Fruit fly (Drosophila melanogaster) whole organism, prepupa: Measurements from ENCODE around the gene niki.

ENCODE experiments used
- Blimp-1 ChIP-seq: fragments of 200-800 bp; sonication (Bioruptor generic); optimal IDR thresholded peaks from 3 replicates; lab custom pipeline; 2017; ENCODE audit warnings: missing biosample characterization, missing genetic modification characterization, mild to moderate bottlenecking, moderate library complexity, missing genetic modification reagents
- CG11294 ChIP-seq: fragments of 200-800 bp; sonication (Bioruptor generic); IDR thresholded peaks from 2 replicates; pipeline ENCODE4 v1.3.6; 2022; ENCODE audit warnings: missing biosample characterization, missing genetic modification characterization
- CG11762 ChIP-seq: fragments of 200-800 bp; sonication (Bioruptor generic); optimal IDR thresholded peaks from 3 replicates; lab custom pipeline; 2016; ENCODE audit warnings: missing biosample characterization, missing genetic modification characterization; ENCODE audit not compliant: insufficient read depth
- CG15336 ChIP-seq: fragments of 200-800 bp; sonication (Bioruptor generic); IDR thresholded peaks from 2 replicates; pipeline ENCODE4 v1.3.6; 2022; ENCODE audit warnings: missing biosample characterization, missing genetic modification characterization
- CG1621 ChIP-seq: fragments of 200-800 bp; sonication (Bioruptor generic); optimal IDR thresholded peaks from 3 replicates; lab custom pipeline; 2018; ENCODE audit warnings: missing biosample characterization, mild to moderate bottlenecking, missing genetic modification characterization
- CG31627 ChIP-seq: fragments of 200-800 bp; sonication (Bioruptor generic); optimal IDR thresholded peaks from 3 replicates; lab custom pipeline; 2016; ENCODE audit warnings: missing biosample characterization, missing genetic modification characterization
- CG32006 ChIP-seq: fragments of 200-800 bp; sonication (Bioruptor generic); optimal IDR thresholded peaks from 3 replicates; lab custom pipeline; 2017; ENCODE audit warnings: missing biosample characterization, mild to moderate bottlenecking, missing genetic modification characterization
- CG3919 ChIP-seq: fragments of 200-800 bp; sonication (Bioruptor generic); optimal IDR thresholded peaks from 3 replicates; lab custom pipeline; 2016; ENCODE audit warnings: missing biosample characterization, missing genetic modification characterization
- CG4318 ChIP-seq: fragments of 200-800 bp; sonication (Bioruptor generic); optimal IDR thresholded peaks from 3 replicates; lab custom pipeline; 2017; ENCODE audit warnings: missing biosample characterization, mild to moderate bottlenecking, missing genetic modification characterization
- CG6163 ChIP-seq: fragments of 200-800 bp; sonication (Bioruptor generic); IDR thresholded peaks from 3 replicates; pipeline ENCODE4 v1.3.6; 2022; ENCODE audit warnings: missing biosample characterization, missing genetic modification characterization
- CG6276 ChIP-seq: fragments of 200-800 bp; sonication (Bioruptor generic); optimal IDR thresholded peaks from 2 replicates; lab custom pipeline; 2017; ENCODE audit warnings: missing biosample characterization, mild to moderate bottlenecking, missing genetic modification characterization
- CG6854 ChIP-seq: fragments of 200-800 bp; sonication (Bioruptor generic); optimal IDR thresholded peaks from 2 replicates; lab custom pipeline; 2017; ENCODE audit warnings: missing biosample characterization, mild to moderate bottlenecking, missing genetic modification characterization
- CG8119 ChIP-seq: fragments of 200-800 bp; sonication (Bioruptor generic); IDR thresholded peaks from 3 replicates; pipeline ENCODE4 v1.3.6; 2022; ENCODE audit warnings: missing biosample characterization, missing genetic modification characterization
- CG9139 ChIP-seq: fragments of 200-800 bp; sonication (Bioruptor generic); optimal IDR thresholded peaks from 3 replicates; lab custom pipeline; 2017; ENCODE audit warnings: missing biosample characterization, mild to moderate bottlenecking, missing genetic modification characterization
- Eip78C ChIP-seq: fragments of 200-800 bp; sonication (Bioruptor generic); peaks from one replicate; lab custom pipeline; 2016; ENCODE audit warnings: missing biosample characterization, missing genetic modification characterization
- Eip93F ChIP-seq: fragments of 200-800 bp; sonication (Bioruptor generic); optimal IDR thresholded peaks from 2 replicates; lab custom pipeline; 2016; ENCODE audit warnings: missing biosample characterization, mild to moderate bottlenecking, missing genetic modification characterization
- Gug ChIP-seq: fragments of 200-800 bp; sonication (Bioruptor generic); IDR thresholded peaks from 2 replicates; pipeline ENCODE4 v1.3.6; 2022; ENCODE audit warnings: missing biosample characterization, missing genetic modification characterization
- Hr39 ChIP-seq: fragments of 200-800 bp; sonication (Bioruptor generic); optimal IDR thresholded peaks from 2 replicates; lab custom pipeline; 2016; ENCODE audit warnings: missing biosample characterization, missing genetic modification characterization
- Hr4 ChIP-seq: fragments of 200-800 bp; sonication (Bioruptor generic); optimal IDR thresholded peaks from 3 replicates; lab custom pipeline; 2016; ENCODE audit warnings: missing biosample characterization, missing genetic modification characterization
- Lpt ChIP-seq: fragments of 200-800 bp; sonication (Bioruptor generic); optimal IDR thresholded peaks from 3 replicates; lab custom pipeline; 2016; ENCODE audit warnings: missing biosample characterization, missing genetic modification characterization
- OdsH ChIP-seq: fragments of 200-800 bp; sonication (Bioruptor generic); optimal IDR thresholded peaks from 3 replicates; lab custom pipeline; 2016; ENCODE audit warnings: missing biosample characterization, missing genetic modification characterization
- Smox ChIP-seq: fragments of 200-800 bp; sonication (Bioruptor generic); optimal IDR thresholded peaks from 3 replicates; lab custom pipeline; 2016; ENCODE audit warnings: missing biosample characterization, missing genetic modification characterization
- Sox102F ChIP-seq: fragments of 200-800 bp; sonication (Bioruptor generic); optimal IDR thresholded peaks from 2 replicates; lab custom pipeline; 2016; ENCODE audit warnings: missing biosample characterization, mild to moderate bottlenecking, missing genetic modification characterization
- achi ChIP-seq: fragments of 200-800 bp; sonication (Bioruptor generic); optimal IDR thresholded peaks from 3 replicates; lab custom pipeline; 2016; ENCODE audit warnings: missing biosample characterization, missing genetic modification characterization
- acj6 ChIP-seq: fragments of 200-800 bp; sonication (Bioruptor generic); optimal IDR thresholded peaks from 3 replicates; lab custom pipeline; 2016; ENCODE audit warnings: missing biosample characterization, missing genetic modification characterization
- dac ChIP-seq: fragments of 200-800 bp; sonication (Bioruptor generic); optimal IDR thresholded peaks from 2 replicates; lab custom pipeline; 2017; ENCODE audit warnings: missing biosample characterization, mild to moderate bottlenecking, missing genetic modification characterization
- dsx ChIP-seq: fragments of 200-800 bp; optimal IDR thresholded peaks from 3 replicates; lab custom pipeline; 2019; ENCODE audit warnings: missing biosample characterization, mild to moderate bottlenecking, missing genetic modification characterization, moderate library complexity; ENCODE audit not compliant: poor library complexity, severe bottlenecking
- eg ChIP-seq: fragments of 200-800 bp; sonication (Bioruptor generic); IDR thresholded peaks from 3 replicates; pipeline ENCODE4 v1.3.6; 2022; ENCODE audit warnings: missing biosample characterization, missing genetic modification characterization
- esn ChIP-seq: fragments of 200-800 bp; sonication (Bioruptor generic); optimal IDR thresholded peaks from 2 replicates; lab custom pipeline; 2016; ENCODE audit warnings: missing biosample characterization, mild to moderate bottlenecking, missing genetic modification characterization, moderate library complexity
- fd59A ChIP-seq: fragments of 200-800 bp; sonication (Bioruptor generic); optimal IDR thresholded peaks from 2 replicates; lab custom pipeline; 2017; ENCODE audit warnings: missing biosample characterization, mild to moderate bottlenecking, missing genetic modification characterization, missing genetic modification reagents
- net ChIP-seq: fragments of 200-800 bp; sonication (Bioruptor generic); optimal IDR thresholded peaks from 3 replicates; lab custom pipeline; 2016; ENCODE audit warnings: missing biosample characterization, missing genetic modification characterization
- pdm3 ChIP-seq: fragments of 200-800 bp; sonication (Bioruptor generic); optimal IDR thresholded peaks from 3 replicates; lab custom pipeline; 2016; ENCODE audit warnings: missing biosample characterization, missing genetic modification characterization
- ss ChIP-seq, 2 experiments: fragments of 200-800 bp; sonication (Bioruptor generic); optimal IDR thresholded peaks; 2 replicates in 1 of 2; 3 replicates in 1 of 2; lab custom pipeline; 2017 to 2018; ENCODE audit warnings: mild to moderate bottlenecking in 2 of 2, missing biosample characterization in 2 of 2, missing genetic modification characterization in 2 of 2, moderate library complexity in 1 of 2
- svp ChIP-seq: fragments of 200-800 bp; sonication (Bioruptor generic); peaks from one replicate; lab custom pipeline; 2016; ENCODE audit warnings: missing biosample characterization, missing genetic modification characterization
- topi ChIP-seq: fragments of 200-800 bp; sonication (Bioruptor generic); optimal IDR thresholded peaks from 3 replicates; lab custom pipeline; 2016; ENCODE audit warnings: missing biosample characterization, missing genetic modification characterization

The niki gene

dm6 chr3R:24777101-24777500 is 48.3 kb downstream of the niki start:
- TF ChIP-seq Blimp-1 (GFP tag; lab: Kevin White, UChicago) (no peak), CG15336 (GFP tag; lab: Robert Waterston, UW) (peak; percentile 59; the same call in 1 of the 2 replicates), Smox (GFP tag; lab: Kevin White, UChicago) (no peak), fd59A (no peak), acj6 (GFP tag; lab: Kevin White, UChicago) (no peak), CG31627 (no peak), esn (no peak), Lpt (GFP tag; lab: Kevin White, UChicago) (peak; percentile 12), Gug (no peak), CG11762 (GFP tag; lab: Kevin White, UChicago) (no peak), topi (GFP tag; lab: Kevin White, UChicago) (no peak), ss (GFP tag; optimal IDR thresholded peaks at IDR 0.05; lab: Kevin White, UChicago) (no peak), pdm3 (GFP tag; lab: Kevin White, UChicago) (peak; percentile 5), CG6276 (no peak), CG4318 (peak; percentile 70), net (GFP tag; lab: Kevin White, UChicago) (peak; percentile 3), Hr4 (peak; percentile 89), OdsH (peak; percentile 20), Eip93F (no peak), CG8119 (GFP tag; lab: Robert Waterston, UW) (peak; percentile 77), CG6163 (GFP tag; lab: Robert Waterston, UW) (no peak), svp (GFP tag; lab: Kevin White, UChicago) (peak; percentile 32), Eip78C (GFP tag; lab: Kevin White, UChicago) (peak; percentile 80), CG6854 (GFP tag; lab: Kevin White, UChicago) (no peak), dac (no peak), CG32006 (peak; percentile 84), achi (GFP tag; lab: Kevin White, UChicago) (peak; percentile 12), Sox102F (no peak)

DNA sequence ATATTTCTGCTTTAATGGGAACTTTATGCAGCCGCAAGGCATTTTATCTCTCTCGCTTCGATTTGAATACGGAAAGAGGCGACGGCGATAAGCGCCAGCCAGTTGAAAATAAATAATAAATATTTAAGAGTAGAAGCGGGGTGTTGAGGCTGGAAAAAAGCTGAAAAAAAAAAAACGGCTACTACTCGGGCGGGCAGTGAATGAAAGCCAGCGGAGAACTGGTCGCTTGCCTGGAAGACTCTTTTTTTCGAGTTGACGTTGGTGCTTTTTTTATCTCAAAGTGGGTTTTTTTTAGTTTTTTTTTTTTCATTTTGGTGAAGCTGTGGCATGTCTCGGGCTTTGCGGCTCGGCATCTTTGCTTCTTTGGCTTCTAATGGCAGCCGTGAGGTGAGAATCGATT is 52.0 kb downstream of the niki start:
- TF ChIP-seq CG32006 (peak; percentile 54), CG11294 (GFP tag; lab: Robert Waterston, UW) (no peak), svp (GFP tag; lab: Kevin White, UChicago) (peak; percentile 3), net (GFP tag; lab: Kevin White, UChicago) (peak; percentile 41), CG6276 (peak; percentile 36), eg (peak; percentile 64), CG8119 (GFP tag; lab: Robert Waterston, UW) (peak; percentile 63; the same call in 2 of the 3 replicates), fd59A (no peak), Hr39 (GFP tag; lab: Kevin White, UChicago) (no peak), pdm3 (GFP tag; lab: Kevin White, UChicago) (no peak), Eip78C (GFP tag; lab: Kevin White, UChicago) (peak; percentile 69), CG15336 (GFP tag; lab: Robert Waterston, UW) (peak; percentile 11; the same call in 1 of the 2 replicates), CG6854 (GFP tag; lab: Kevin White, UChicago) (no peak), CG1621 (no peak), OdsH (no peak), CG9139 (GFP tag; lab: Kevin White, UChicago) (no peak), dsx (GFP tag; lab: Kevin White, UChicago) (no peak)
- TF ChIP-seq, all 60 proteins: peak for 8

- TF ChIP-seq svp (GFP tag; lab: Kevin White, UChicago) (peak; percentile 60), CG6854 (GFP tag; lab: Kevin White, UChicago) (no peak), CG15336 (GFP tag; lab: Robert Waterston, UW) (no peak), CG3919 (GFP tag; lab: Kevin White, UChicago) (no peak)
Observed at dm6 chr3R:24773016-24773415, 52.4 kb downstream of the niki start.
